Worm (Caenorhabditis elegans) whole organism, late embryonic: ENCODE data around the gene srxa-8.

Experiments used
- C38D4.7 ChIP-seq: fragments of 200-800 bp; sonication (Bioruptor generic); optimal IDR thresholded peaks from 2 replicates; lab custom pipeline; 2018; ENCODE audit warnings: mild to moderate bottlenecking, missing genetic modification characterization, moderate library complexity, missing compliant biosample characterization
- K02D7.2 ChIP-seq: sonication (generic microtip); optimal IDR thresholded peaks from 2 replicates; lab custom pipeline; 2017; ENCODE audit warnings: mild to moderate bottlenecking, missing genetic modification characterization, missing compliant biosample characterization
- K09A11.1 ChIP-seq: sonication (generic microtip); optimal IDR thresholded peaks from 2 replicates; lab custom pipeline; 2017; ENCODE audit warnings: antibody characterized with exemption, mild to moderate bottlenecking, missing genetic modification characterization, missing compliant biosample characterization; ENCODE audit not compliant: insufficient read depth
- ahr-1 ChIP-seq: sonication (generic microtip); optimal IDR thresholded peaks from 2 replicates; lab custom pipeline; 2016; ENCODE audit warnings: missing genetic modification characterization, missing compliant biosample characterization
- ceh-14 ChIP-seq: sonication (generic microtip); optimal IDR thresholded peaks from 2 replicates; lab custom pipeline; 2016; ENCODE audit warnings: missing genotype, missing genetic modification characterization, missing compliant biosample characterization
- ceh-2 ChIP-seq: sonication (generic microtip); optimal IDR thresholded peaks from 2 replicates; lab custom pipeline; 2016; ENCODE audit warnings: missing genotype, missing genetic modification characterization, missing compliant biosample characterization
- ceh-34 ChIP-seq: sonication (generic microtip); optimal IDR thresholded peaks from 2 replicates; lab custom pipeline; 2016; ENCODE audit warnings: mild to moderate bottlenecking, missing genetic modification characterization, missing compliant biosample characterization
- ceh-6 ChIP-seq: fragments of 200-800 bp; sonication (Bioruptor generic); optimal IDR thresholded peaks from 2 replicates; lab custom pipeline; 2018; ENCODE audit warnings: mild to moderate bottlenecking, missing genetic modification characterization, missing compliant biosample characterization
- che-1 ChIP-seq: sonication (generic microtip); optimal IDR thresholded peaks from 2 replicates; lab custom pipeline; 2016; ENCODE audit warnings: mild to moderate bottlenecking, missing genetic modification characterization, missing compliant biosample characterization
- dmd-4 ChIP-seq: sonication (generic microtip); optimal IDR thresholded peaks from 2 replicates; lab custom pipeline; 2016; ENCODE audit warnings: borderline replicate concordance, missing genetic modification characterization, missing compliant biosample characterization
- elt-2 ChIP-seq: sonication (generic microtip); optimal IDR thresholded peaks from 2 replicates; lab custom pipeline; 2016; ENCODE audit warnings: missing genetic modification reagents, missing genetic modification characterization, missing compliant biosample characterization
- elt-4 ChIP-seq: sonication (generic microtip); optimal IDR thresholded peaks from 2 replicates; lab custom pipeline; 2016; ENCODE audit warnings: missing genetic modification characterization, missing compliant biosample characterization
- fkh-10 ChIP-seq: fragments of 150-350 bp; optimal IDR thresholded peaks from 2 replicates; lab custom pipeline; 2014; ENCODE audit warnings: missing biosample characterization, missing genetic modification reagents, missing genetic modification characterization
- gmeb-2 ChIP-seq: sonication (generic microtip); optimal IDR thresholded peaks from 2 replicates; lab custom pipeline; 2016; ENCODE audit warnings: missing genetic modification characterization, inconsistent platforms, missing compliant biosample characterization
- hlh-15 ChIP-seq: sonication (generic microtip); optimal IDR thresholded peaks from 2 replicates; lab custom pipeline; 2016; ENCODE audit warnings: missing genetic modification characterization, missing compliant biosample characterization
- hlh-30 ChIP-seq: sonication (generic microtip); optimal IDR thresholded peaks from 2 replicates; lab custom pipeline; 2017; ENCODE audit warnings: antibody characterized with exemption, missing genetic modification characterization, missing compliant biosample characterization; ENCODE audit not compliant: insufficient read depth
- hlh-8 ChIP-seq: sonication (generic microtip); optimal IDR thresholded peaks from 2 replicates; lab custom pipeline; 2016; ENCODE audit warnings: missing genotype, missing genetic modification characterization, missing compliant biosample characterization
- madf-2 ChIP-seq: sonication (generic microtip); optimal IDR thresholded peaks from 2 replicates; lab custom pipeline; 2017; ENCODE audit warnings: missing genetic modification characterization, missing compliant biosample characterization
- mec-3 ChIP-seq: sonication (generic microtip); optimal IDR thresholded peaks from 2 replicates; lab custom pipeline; 2016; ENCODE audit warnings: borderline replicate concordance, missing genetic modification characterization, missing compliant biosample characterization
- nhr-232 ChIP-seq: sonication (generic microtip); optimal IDR thresholded peaks from 2 replicates; lab custom pipeline; 2016; ENCODE audit warnings: missing genetic modification characterization, missing compliant biosample characterization
- npax-4 ChIP-seq: sonication (generic microtip); optimal IDR thresholded peaks from 2 replicates; lab custom pipeline; 2016; ENCODE audit warnings: missing genetic modification characterization, missing compliant biosample characterization
- pag-3 ChIP-seq: sonication (generic microtip); optimal IDR thresholded peaks from 2 replicates; lab custom pipeline; 2016; ENCODE audit warnings: missing compliant biosample characterization, missing genetic modification characterization, borderline replicate concordance
- pha-4 ChIP-seq: fragments of 150-350 bp; optimal IDR thresholded peaks from 2 replicates; lab custom pipeline; 2018; ENCODE audit warnings: missing biosample characterization, missing genetic modification reagents, missing genetic modification characterization
- pqm-1 ChIP-seq: sonication (generic microtip); optimal IDR thresholded peaks from 2 replicates; lab custom pipeline; 2016; ENCODE audit warnings: missing genetic modification characterization, missing compliant biosample characterization
- pros-1 ChIP-seq: fragments of 150-350 bp; optimal IDR thresholded peaks from 2 replicates; lab custom pipeline; 2014; ENCODE audit warnings: missing biosample characterization, missing genetic modification reagents, missing genetic modification characterization
- rnt-1 ChIP-seq: sonication (generic microtip); optimal IDR thresholded peaks from 2 replicates; lab custom pipeline; 2016; ENCODE audit warnings: missing genetic modification characterization, missing compliant biosample characterization
- sox-2 ChIP-seq: fragments of 200-800 bp; sonication (Bioruptor generic); IDR thresholded peaks from 2 replicates; pipeline ENCODE4 v1.3.6; 2022; ENCODE audit warnings: missing genetic modification reagents, missing genetic modification characterization, missing compliant biosample characterization
- syd-9 ChIP-seq: sonication (generic microtip); optimal IDR thresholded peaks from 2 replicates; lab custom pipeline; 2016; ENCODE audit warnings: mild to moderate bottlenecking, missing genetic modification characterization, moderate library complexity, missing compliant biosample characterization
- ttx-3 ChIP-seq: sonication (generic microtip); optimal IDR thresholded peaks from 2 replicates; lab custom pipeline; 2016; ENCODE audit warnings: missing genetic modification reagents, missing genetic modification characterization, missing compliant biosample characterization
- unc-3 ChIP-seq, 2 experiments: fragments of 200-800 bp in 1 of 2; sonication (Bioruptor generic) in 1 of 2; sonication (generic microtip) in 1 of 2; conservative IDR thresholded peaks in 1 of 2; optimal IDR thresholded peaks in 1 of 2; 2 replicates each; pipeline versions ENCODE4 v1.3.6 to Lab custom; 2016 to 2022; ENCODE audit warnings: missing compliant biosample characterization in 2 of 2, missing genetic modification characterization in 2 of 2, missing genetic modification reagents in 1 of 2
- unc-55 ChIP-seq: sonication (generic microtip); optimal IDR thresholded peaks from 2 replicates; lab custom pipeline; 2017; ENCODE audit warnings: missing biosample characterization, missing genetic modification reagents, missing genetic modification characterization
- zip-5 ChIP-seq: sonication (generic microtip); optimal IDR thresholded peaks from 2 replicates; lab custom pipeline; 2016; ENCODE audit warnings: missing genetic modification characterization, missing compliant biosample characterization
- ztf-16 ChIP-seq: sonication (generic microtip); optimal IDR thresholded peaks from 2 replicates; lab custom pipeline; 2017; ENCODE audit warnings: missing genetic modification characterization, missing compliant biosample characterization

srxa-8 gene

DNA sequence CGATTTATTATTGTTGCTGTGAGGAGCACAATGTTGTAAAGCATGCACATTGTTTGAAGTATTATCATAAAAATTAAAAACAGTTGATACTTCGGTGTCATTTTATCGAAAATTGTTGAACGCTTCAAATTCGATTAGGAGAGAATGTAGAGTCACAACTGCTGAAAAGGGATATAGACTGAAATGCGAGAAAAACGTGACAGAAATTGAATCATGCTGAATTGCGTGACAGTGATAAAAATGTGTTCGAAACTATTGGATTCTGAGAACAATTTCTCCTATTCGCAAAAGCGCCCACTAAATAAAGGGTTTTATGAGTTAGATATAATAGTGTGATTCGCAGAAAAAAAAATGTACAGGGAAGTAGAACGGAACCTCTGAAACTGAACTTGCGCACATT, at the start of gene srxa-8:
Gene srxa-8 (minus strand): TSS at position 101 of the 400 bp plus-strand sequence.
- TF ChIP-seq dmd-4 (tag; lab: Kevin White, UChicago) (no peak), pros-1 (tag; lab: Kevin White, UChicago) (no peak), K09A11.1 (tag; lab: Kevin White, UChicago) (no peak), hlh-8 (tag; lab: Kevin White, UChicago) (no peak), elt-4 (tag; lab: Kevin White, UChicago) (no peak), gmeb-2 (tag; lab: Kevin White, UChicago) (no peak), ttx-3 (tag; lab: Kevin White, UChicago) (no peak), unc-55 (GFP tag; lab: Kevin White, UChicago) (no peak)

DNA sequence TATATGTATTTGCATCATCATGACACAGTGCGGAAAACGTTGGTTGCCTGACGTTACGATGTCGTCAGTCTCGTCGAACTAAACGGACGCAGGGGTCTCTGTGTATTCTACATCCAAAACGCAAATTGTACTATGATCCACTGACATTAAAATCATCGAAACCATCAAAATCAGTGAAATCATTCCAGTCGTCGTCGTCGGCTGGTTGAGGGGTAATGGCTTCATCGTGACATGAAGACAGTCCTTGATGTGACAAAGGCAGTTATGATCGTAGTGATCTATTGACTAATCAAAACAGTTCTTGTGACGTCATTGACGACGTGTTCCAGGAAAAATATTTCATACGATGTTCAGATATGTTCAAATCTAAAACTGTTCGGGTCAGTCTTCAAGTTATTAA, 49.0 kb upstream of the srxa-8 start:
- no peak for TF ChIP-seq ztf-16 (tag; lab: Kevin White, UChicago)
- no peak for TF ChIP-seq ceh-6 (GFP tag; lab: Kevin White, UChicago)
- no peak for TF ChIP-seq zip-5 (tag; lab: Kevin White, UChicago)
- TF ChIP-seq, all 69 proteins: peak for 0

DNA sequence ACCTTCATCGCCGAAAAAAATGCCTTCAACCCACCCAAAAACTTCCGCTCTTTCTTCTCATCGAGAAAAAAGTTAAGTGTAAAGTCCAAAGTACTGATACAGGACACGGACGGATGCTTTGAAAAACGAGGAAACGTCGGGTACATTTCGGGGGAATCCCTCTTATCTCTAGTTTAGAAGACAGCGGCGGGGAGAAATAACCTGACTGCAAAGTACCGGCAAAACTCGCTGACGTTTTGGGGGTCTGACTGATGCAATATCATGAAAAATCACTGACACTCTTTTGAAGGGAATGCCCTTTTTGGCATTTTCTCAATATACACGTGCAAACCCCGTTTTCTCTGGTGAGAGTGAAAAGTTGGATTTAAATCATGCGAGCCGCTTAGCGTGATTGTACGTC, 47.8 kb upstream of the srxa-8 start:
- no peak for TF ChIP-seq C38D4.7
- TF ChIP-seq sox-2 (GFP tag; lab: Robert Waterston, UW) = no peak
- TF ChIP-seq ahr-1 (tag; lab: Kevin White, UChicago) = no peak
- no peak for TF ChIP-seq zip-5 (tag; lab: Kevin White, UChicago)

- TF ChIP-seq K02D7.2 (tag; lab: Kevin White, UChicago) = no peak
- TF ChIP-seq madf-2 (tag; lab: Kevin White, UChicago) = no peak
- no peak for TF ChIP-seq fkh-10 (GFP tag; lab: Kevin White, UChicago)
- TF ChIP-seq pha-4 (tag; lab: Kevin White, UChicago) = no peak
- TF ChIP-seq hlh-15 (tag; lab: Kevin White, UChicago) = no peak
- no peak for TF ChIP-seq unc-3 (GFP tag; conservative IDR thresholded peaks at IDR 0.05; lab: Robert Waterston, UW)
- no peak for TF ChIP-seq unc-3 (tag; optimal IDR thresholded peaks at IDR 0.05; lab: Kevin White, UChicago)
- no peak for TF ChIP-seq pros-1 (tag; lab: Kevin White, UChicago)
- TF ChIP-seq mec-3 (tag; lab: Kevin White, UChicago) = no peak
- TF ChIP-seq ceh-2 = no peak
- TF ChIP-seq ceh-34 (tag; lab: Kevin White, UChicago) = no peak
- no peak for TF ChIP-seq ahr-1 (tag; lab: Kevin White, UChicago)
- no peak for TF ChIP-seq sox-2 (GFP tag; lab: Robert Waterston, UW)
- no peak for TF ChIP-seq elt-2 (tag; lab: Kevin White, UChicago)
- no peak for TF ChIP-seq ceh-14 (tag; lab: Kevin White, UChicago)
- no peak for TF ChIP-seq rnt-1 (tag; lab: Kevin White, UChicago)
- TF ChIP-seq nhr-232 (tag; lab: Kevin White, UChicago) = no peak
- no peak for TF ChIP-seq syd-9 (tag; lab: Kevin White, UChicago)
These were observed 46.2 kb upstream of the srxa-8 start for ce11 chrX:13354672-13355407.

DNA sequence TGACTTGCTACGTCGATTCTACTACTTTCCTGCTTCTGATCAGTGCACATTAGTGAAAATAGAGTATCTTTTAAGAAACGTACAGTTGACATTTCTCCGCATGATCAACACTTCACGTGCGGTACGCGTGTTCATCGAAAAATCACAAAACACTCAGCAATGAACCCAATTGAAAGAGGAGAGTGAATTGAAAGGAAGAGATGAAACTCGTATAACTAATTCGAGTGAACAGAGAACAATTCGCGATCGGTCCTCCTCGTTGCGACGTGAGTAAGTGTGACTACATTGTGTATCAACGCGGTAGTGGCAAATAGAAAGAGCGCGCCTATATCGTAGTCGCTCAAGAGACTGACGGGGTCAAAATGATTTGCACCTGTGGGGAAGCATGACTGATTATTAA, 44.9 kb upstream of the srxa-8 start:
- no peak for TF ChIP-seq hlh-30
- TF ChIP-seq pag-3 = no peak
- TF ChIP-seq K02D7.2 (tag; lab: Kevin White, UChicago) = no peak
- TF ChIP-seq elt-2 (tag; lab: Kevin White, UChicago) = no peak
- TF ChIP-seq pqm-1 (tag; lab: Kevin White, UChicago) = no peak
- TF ChIP-seq ttx-3 (tag; lab: Kevin White, UChicago) = no peak
- TF ChIP-seq K09A11.1 (tag; lab: Kevin White, UChicago) = no peak
- TF ChIP-seq ceh-2 = no peak
- TF ChIP-seq npax-4 (tag; lab: Kevin White, UChicago) = no peak
- no peak for TF ChIP-seq che-1
